Worm (Caenorhabditis elegans) whole organism, L4 larva: Measurements from ENCODE around the gene F21D5.5.

Experiments used
- F10B5.3 ChIP-seq: sonication (generic microtip); optimal IDR thresholded peaks from 2 replicates; lab custom pipeline; 2016; ENCODE audit warnings: mild to moderate bottlenecking, missing genetic modification characterization, missing compliant biosample characterization
- T20F7.1 ChIP-seq: fragments of 200-800 bp; sonication (Bioruptor generic); optimal IDR thresholded peaks from 2 replicates; lab custom pipeline; 2018; ENCODE audit warnings: mild to moderate bottlenecking, missing genetic modification characterization, missing compliant biosample characterization
- Y105C5A.15 ChIP-seq: fragments of 200-800 bp; sonication (Bioruptor generic); IDR thresholded peaks from 2 replicates; pipeline ENCODE4 v1.3.6; 2022; ENCODE audit warnings: missing genetic modification characterization, missing compliant biosample characterization
- Y5F2A.4 ChIP-seq: fragments of 200-800 bp; sonication (Bioruptor generic); optimal IDR thresholded peaks from 2 replicates; lab custom pipeline; 2018; ENCODE audit warnings: mild to moderate bottlenecking, missing genetic modification characterization, missing compliant biosample characterization
- Y75B8A.6 ChIP-seq: fragments of 200-800 bp; sonication (Bioruptor generic); IDR thresholded peaks from 2 replicates; pipeline ENCODE4 v1.3.6; 2022; ENCODE audit warnings: missing genetic modification reagents, missing genetic modification characterization, missing compliant biosample characterization
- ZK546.5 ChIP-seq, 2 experiments: sonication (generic microtip); optimal IDR thresholded peaks; 2 replicates each; lab custom pipeline; 2017; ENCODE audit warnings: missing biosample characterization in 2 of 2, missing genetic modification characterization in 2 of 2
- aly-2 ChIP-seq: sonication (generic microtip); optimal IDR thresholded peaks from 2 replicates; lab custom pipeline; 2018; ENCODE audit warnings: missing biosample characterization, missing genetic modification characterization
- ama-1 ChIP-seq: fragments of 150-350 bp; optimal IDR thresholded peaks from 2 replicates; lab custom pipeline; 2014; ENCODE audit warnings: inconsistent platforms, mixed read lengths
- ceh-32 ChIP-seq: sonication (generic microtip); optimal IDR thresholded peaks from 2 replicates; lab custom pipeline; 2016; ENCODE audit warnings: mild to moderate bottlenecking, missing genetic modification characterization, missing compliant biosample characterization; ENCODE audit not compliant: poor library complexity
- ces-1 ChIP-seq: fragments of 150-350 bp; sonication (generic microtip); optimal IDR thresholded peaks from 4 replicates; lab custom pipeline; 2014; ENCODE audit warnings: missing biosample characterization, missing genetic modification reagents, missing genetic modification characterization
- daf-12 ChIP-seq: fragments of 150-350 bp; optimal IDR thresholded peaks from 2 replicates; lab custom pipeline; 2014; ENCODE audit warnings: missing biosample characterization, missing genetic modification reagents, missing genetic modification characterization
- daf-19 ChIP-seq: fragments of 200-800 bp; sonication (Bioruptor generic); conservative IDR thresholded peaks from 2 replicates; pipeline ENCODE4 v1.3.6; 2022; ENCODE audit warnings: missing genetic modification characterization, missing compliant biosample characterization
- daf-8 ChIP-seq: fragments of 200-800 bp; sonication (Bioruptor generic); IDR thresholded peaks from 2 replicates; pipeline ENCODE4 v1.3.6; 2022; ENCODE audit warnings: missing genetic modification characterization, missing compliant biosample characterization
- dmd-6 ChIP-seq: fragments of 200-800 bp; sonication (Bioruptor generic); IDR thresholded peaks from 2 replicates; pipeline ENCODE4 v1.3.6; 2022; ENCODE audit warnings: missing genetic modification reagents, missing genetic modification characterization, missing compliant biosample characterization
- dmd-8 ChIP-seq: fragments of 200-800 bp; sonication (Bioruptor generic); IDR thresholded peaks from 2 replicates; pipeline ENCODE4 v1.3.6; 2022; ENCODE audit warnings: missing genetic modification characterization, missing compliant biosample characterization
- dmd-9 ChIP-seq: fragments of 200-800 bp; sonication (Bioruptor generic); IDR thresholded peaks from 2 replicates; pipeline ENCODE4 v1.3.6; 2022; ENCODE audit warnings: missing genetic modification reagents, missing genetic modification characterization, missing compliant biosample characterization
- dpl-1 ChIP-seq: fragments of 150-350 bp; optimal IDR thresholded peaks from 2 replicates; lab custom pipeline; 2014; ENCODE audit warnings: missing biosample characterization, missing genetic modification reagents, missing genetic modification characterization
- duxl-1 ChIP-seq: sonication (generic microtip); optimal IDR thresholded peaks from 2 replicates; lab custom pipeline; 2016; ENCODE audit warnings: mild to moderate bottlenecking, missing genetic modification characterization, moderate library complexity, missing compliant biosample characterization; ENCODE audit not compliant: poor library complexity
- dve-1 ChIP-seq: sonication (generic microtip); optimal IDR thresholded peaks from 2 replicates; lab custom pipeline; 2017; ENCODE audit warnings: antibody characterized with exemption, mild to moderate bottlenecking, missing genetic modification characterization, missing compliant biosample characterization; ENCODE audit not compliant: insufficient read depth
- egl-27 ChIP-seq: sonication (generic microtip); optimal IDR thresholded peaks from 3 replicates; lab custom pipeline; 2017; ENCODE audit warnings: missing biosample characterization, missing genetic modification reagents, missing genetic modification characterization
- egl-43 ChIP-seq: fragments of 200-800 bp; sonication (Bioruptor generic); IDR thresholded peaks from 2 replicates; pipeline ENCODE4 v1.3.6; 2022; ENCODE audit warnings: missing genetic modification reagents, missing genetic modification characterization, missing compliant biosample characterization
- hlh-11 ChIP-seq: fragments of 200-800 bp; sonication (Bioruptor generic); optimal IDR thresholded peaks from 2 replicates; lab custom pipeline; 2018; ENCODE audit warnings: mild to moderate bottlenecking, missing genetic modification characterization, missing compliant biosample characterization
- lin-13 ChIP-seq: fragments of 150-350 bp; optimal IDR thresholded peaks from 2 replicates; lab custom pipeline; 2014; ENCODE audit warnings: missing biosample characterization, missing genetic modification reagents, missing genetic modification characterization
- lin-29 ChIP-seq: fragments of 200-800 bp; sonication (Bioruptor generic); IDR thresholded peaks from 2 replicates; pipeline ENCODE4 v1.3.6; 2022; ENCODE audit warnings: missing genetic modification reagents, missing genetic modification characterization, missing compliant biosample characterization
- lir-3 ChIP-seq: sonication (generic microtip); optimal IDR thresholded peaks from 2 replicates; lab custom pipeline; 2016; ENCODE audit warnings: mild to moderate bottlenecking, missing genetic modification characterization, missing compliant biosample characterization
- mdt-29 ChIP-seq: fragments of 200-800 bp; sonication (Bioruptor generic); IDR thresholded peaks from 2 replicates; pipeline ENCODE4 v1.3.6; 2022; ENCODE audit warnings: missing genetic modification reagents, missing genetic modification characterization, missing compliant biosample characterization
- mes-2 ChIP-seq: sonication (generic microtip); optimal IDR thresholded peaks from 2 replicates; lab custom pipeline; 2016; ENCODE audit warnings: missing genotype, mild to moderate bottlenecking, missing genetic modification characterization, missing compliant biosample characterization; ENCODE audit not compliant: poor library complexity, severe bottlenecking
- nhr-111 ChIP-seq: fragments of 200-800 bp; sonication (Bioruptor generic); optimal IDR thresholded peaks from 2 replicates; lab custom pipeline; 2018; ENCODE audit warnings: mild to moderate bottlenecking, missing genetic modification characterization, missing compliant biosample characterization
- nhr-25 ChIP-seq: sonication (generic microtip); optimal IDR thresholded peaks from 2 replicates; lab custom pipeline; 2017; ENCODE audit warnings: missing genetic modification characterization, mild to moderate bottlenecking, missing compliant biosample characterization, antibody characterized with exemption, moderate library complexity, borderline replicate concordance; ENCODE audit not compliant: insufficient read depth
- nhr-48 ChIP-seq: sonication (generic microtip); optimal IDR thresholded peaks from 2 replicates; lab custom pipeline; 2016; ENCODE audit warnings: mild to moderate bottlenecking, missing genetic modification characterization, missing compliant biosample characterization
- nhr-76 ChIP-seq: fragments of 150-350 bp; optimal IDR thresholded peaks from 2 replicates; lab custom pipeline; 2014; ENCODE audit warnings: missing biosample characterization, missing genetic modification characterization
- nhr-77 ChIP-seq: fragments of 150-350 bp; optimal IDR thresholded peaks from 2 replicates; lab custom pipeline; 2014; ENCODE audit warnings: missing biosample characterization, missing genetic modification characterization
- pha-4 ChIP-seq, 2 experiments: fragments of 150-350 bp in 1 of 2; fragments of 200-800 bp in 1 of 2; sonication (Bioruptor generic) in 1 of 2; IDR thresholded peaks in 1 of 2; optimal IDR thresholded peaks in 1 of 2; 2 replicates each; pipeline versions ENCODE4 v1.3.6 to Lab custom; 2014 to 2022; ENCODE audit warnings: missing genetic modification characterization in 2 of 2, missing genetic modification reagents in 2 of 2, missing biosample characterization in 1 of 2, missing compliant biosample characterization in 1 of 2
- sdz-12 ChIP-seq: fragments of 200-800 bp; sonication (Bioruptor generic); optimal IDR thresholded peaks from 2 replicates; lab custom pipeline; 2018; ENCODE audit warnings: mild to moderate bottlenecking, missing genetic modification characterization, missing compliant biosample characterization
- skn-1 ChIP-seq: fragments of 150-350 bp; optimal IDR thresholded peaks from 2 replicates; lab custom pipeline; 2014; ENCODE audit warnings: missing biosample characterization, missing genetic modification characterization
- snpc-1.2 ChIP-seq: fragments of 200-800 bp; sonication (Bioruptor generic); IDR thresholded peaks from 2 replicates; pipeline ENCODE4 v1.3.6; 2022; ENCODE audit warnings: missing genetic modification reagents, missing genetic modification characterization, missing compliant biosample characterization
- tag-97 ChIP-seq: fragments of 200-800 bp; sonication (Bioruptor generic); IDR thresholded peaks from 2 replicates; pipeline ENCODE4 v1.3.6; 2022; ENCODE audit warnings: missing genetic modification characterization, missing compliant biosample characterization
- tra-1 ChIP-seq: fragments of 200-800 bp; sonication (Bioruptor generic); IDR thresholded peaks from 2 replicates; pipeline ENCODE4 v1.3.6; 2022; ENCODE audit warnings: missing genetic modification reagents, missing genetic modification characterization, missing compliant biosample characterization
- unc-39 ChIP-seq: sonication (generic microtip); optimal IDR thresholded peaks from 2 replicates; lab custom pipeline; 2017; ENCODE audit warnings: missing biosample characterization, missing genetic modification characterization
- zag-1 ChIP-seq: fragments of 150-350 bp; optimal IDR thresholded peaks from 2 replicates; lab custom pipeline; 2014; ENCODE audit warnings: missing biosample characterization, missing genetic modification characterization
- zfp-2 ChIP-seq: sonication (generic microtip); optimal IDR thresholded peaks from 2 replicates; lab custom pipeline; 2016; ENCODE audit warnings: mild to moderate bottlenecking, missing genetic modification characterization, missing compliant biosample characterization
- zfp-3 ChIP-seq: fragments of 200-800 bp; sonication (Bioruptor generic); conservative IDR thresholded peaks from 2 replicates; pipeline ENCODE4 v1.3.6; 2022; ENCODE audit warnings: missing genetic modification reagents, missing genetic modification characterization, missing compliant biosample characterization
- ztf-11 ChIP-seq: fragments of 150-350 bp; optimal IDR thresholded peaks from 2 replicates; lab custom pipeline; 2014; ENCODE audit warnings: missing biosample characterization, missing genetic modification characterization
- ztf-7 ChIP-seq: fragments of 150-350 bp; optimal IDR thresholded peaks from 2 replicates; lab custom pipeline; 2014; ENCODE audit warnings: missing biosample characterization, missing genetic modification characterization

Gene F21D5.5

DNA sequence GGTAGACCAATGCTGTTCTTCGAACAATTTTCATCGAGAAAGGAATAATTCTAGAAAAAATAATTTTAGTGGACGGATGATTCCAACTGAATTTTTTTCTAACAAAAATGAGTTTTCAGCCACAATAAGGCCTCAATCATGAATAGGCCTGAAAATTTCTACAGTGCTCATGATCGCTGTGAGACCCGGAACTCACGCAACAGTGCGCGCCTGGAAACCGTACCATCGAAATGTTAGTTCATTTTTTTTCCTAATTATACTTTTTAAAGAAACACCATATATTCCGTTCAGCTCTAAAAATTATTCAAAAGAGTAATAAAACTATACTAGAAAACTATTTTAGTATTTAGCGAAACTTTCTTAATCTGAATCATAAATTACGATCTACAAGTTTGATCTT, 14.3 kb downstream of the F21D5.5 start:
- TF ChIP-seq ama-1 (lab: Kevin White, UChicago) (no peak), ZK546.5 (tag; optimal IDR thresholded peaks at IDR 0.05; lab: Kevin White, UChicago) (no peak), pha-4 (GFP tag; IDR thresholded peaks at IDR 0.05; lab: Robert Waterston, UW) (no peak), pha-4 (tag; optimal IDR thresholded peaks at IDR 0.05; lab: Kevin White, UChicago) (no peak), ztf-11 (no peak), aly-2 (tag; lab: Kevin White, UChicago) (no peak), dpl-1 (no peak), ztf-7 (no peak), zfp-3 (GFP tag; lab: Robert Waterston, UW) (no peak), daf-12 (tag; lab: Kevin White, UChicago) (no peak), zag-1 (tag; lab: Kevin White, UChicago) (no peak), nhr-48 (tag; lab: Kevin White, UChicago) (no peak), duxl-1 (tag; lab: Kevin White, UChicago) (no peak), nhr-25 (tag; lab: Kevin White, UChicago) (no peak), tra-1 (GFP tag; lab: Robert Waterston, UW) (no peak), dve-1 (tag; lab: Kevin White, UChicago) (no peak), ceh-32 (tag; lab: Kevin White, UChicago) (no peak), dmd-9 (no peak), T20F7.1 (no peak)

DNA sequence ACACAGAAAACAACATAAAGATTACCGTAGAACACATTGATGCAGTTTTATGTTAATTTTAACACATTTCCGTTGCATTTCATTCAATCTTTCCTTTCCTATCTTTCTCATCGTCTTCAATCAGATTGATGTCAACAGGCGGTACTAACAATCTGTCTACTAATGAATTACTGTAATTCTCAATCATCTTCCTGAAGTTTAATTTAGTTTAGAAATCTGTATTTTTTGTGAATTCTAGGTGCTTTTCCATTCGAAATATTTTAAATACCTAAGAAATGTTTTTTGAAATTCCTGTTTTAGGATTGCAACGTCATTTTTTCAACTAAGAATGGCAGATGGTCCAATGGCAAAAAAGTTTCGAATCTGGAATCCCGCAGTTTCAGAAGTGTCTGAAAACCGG, 15.5 kb downstream of the F21D5.5 start, which contains the start of gene F21D5.9:
TSS of gene F21D5.9 (plus strand) at position 301 of the 400 bp plus-strand sequence.
- no peak for TF ChIP-seq dpl-1
- no peak for TF ChIP-seq snpc-1.2 (GFP tag; lab: Robert Waterston, UW)
- no peak for TF ChIP-seq unc-39 (tag; lab: Kevin White, UChicago)
- no peak for TF ChIP-seq skn-1
- TF ChIP-seq, all 104 proteins: peak for 0

DNA sequence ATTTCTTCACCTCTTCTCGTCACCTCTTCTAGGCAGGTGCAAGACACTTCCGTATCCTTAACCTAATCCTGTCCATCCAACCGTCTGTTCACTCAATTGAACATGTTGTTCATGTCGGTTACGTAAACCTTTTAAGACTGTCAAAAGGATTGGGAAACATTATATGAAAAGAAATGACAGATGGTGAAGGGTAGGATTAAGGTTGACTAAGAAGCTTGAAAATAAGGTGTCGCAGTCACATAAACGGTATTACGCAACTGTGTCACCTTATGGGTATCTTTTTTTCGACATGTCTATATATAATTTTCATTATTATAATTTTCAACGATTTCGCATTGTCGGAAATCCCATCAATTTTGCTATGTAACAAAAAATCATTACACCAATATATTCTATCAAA, 16.4 kb downstream of the F21D5.5 start:
- TF ChIP-seq sdz-12 (GFP tag; lab: Kevin White, UChicago) (no peak), pha-4 (GFP tag; IDR thresholded peaks at IDR 0.05; lab: Robert Waterston, UW) (no peak), pha-4 (tag; optimal IDR thresholded peaks at IDR 0.05; lab: Kevin White, UChicago) (no peak), ama-1 (lab: Kevin White, UChicago) (no peak), unc-39 (tag; lab: Kevin White, UChicago) (no peak), egl-43 (GFP tag; lab: Robert Waterston, UW) (no peak), mdt-29 (GFP tag; lab: Robert Waterston, UW) (no peak), hlh-11 (tag; lab: Kevin White, UChicago) (no peak), nhr-77 (no peak), zfp-2 (tag; lab: Kevin White, UChicago) (no peak), Y75B8A.6 (no peak), lin-29 (GFP tag; lab: Robert Waterston, UW) (no peak), Y5F2A.4 (no peak), Y105C5A.15 (GFP tag; lab: Robert Waterston, UW) (no peak), dmd-6 (GFP tag; lab: Robert Waterston, UW) (no peak), dpl-1 (no peak), nhr-111 (GFP tag; lab: Kevin White, UChicago) (no peak), tag-97 (GFP tag; lab: Robert Waterston, UW) (no peak), lin-13 (GFP tag; lab: Kevin White, UChicago) (no peak), aly-2 (tag; lab: Kevin White, UChicago) (no peak)

DNA sequence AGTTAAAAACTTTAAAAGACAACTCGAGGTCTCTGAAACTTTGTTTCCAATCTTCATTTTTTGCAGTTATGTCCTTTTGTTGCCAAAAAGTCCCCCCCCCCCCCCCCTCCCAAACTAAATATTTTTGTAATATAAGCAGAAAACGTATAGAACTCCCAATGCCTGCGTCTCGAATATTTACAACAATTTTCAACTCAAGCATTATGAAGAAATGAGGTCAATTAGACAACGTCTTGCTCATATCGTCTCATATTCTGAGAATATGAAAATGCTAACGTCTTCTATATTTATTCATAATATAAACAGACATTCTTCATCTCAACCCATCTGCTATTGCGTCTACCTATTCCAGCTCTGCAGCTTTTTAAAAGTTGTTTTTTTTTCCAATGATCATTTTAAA, 21.0 kb downstream of the F21D5.5 start, which contains the start of gene H23L24.1:
TSS of gene H23L24.1 (plus strand) at position 301 of the 400 bp plus-strand sequence.
- TF ChIP-seq lin-13 (GFP tag; lab: Kevin White, UChicago) (no peak), snpc-1.2 (GFP tag; lab: Robert Waterston, UW) (no peak), zfp-3 (GFP tag; lab: Robert Waterston, UW) (no peak), dmd-8 (no peak), ces-1 (GFP tag; lab: Kevin White, UChicago) (no peak), F10B5.3 (tag; lab: Kevin White, UChicago) (no peak), mes-2 (tag; lab: Kevin White, UChicago) (no peak), tra-1 (GFP tag; lab: Robert Waterston, UW) (no peak), egl-27 (tag; lab: Kevin White, UChicago) (no peak), nhr-76 (tag; lab: Kevin White, UChicago) (no peak), daf-19 (GFP tag; lab: Robert Waterston, UW) (no peak), daf-8 (GFP tag; lab: Robert Waterston, UW) (no peak), zfp-2 (tag; lab: Kevin White, UChicago) (no peak), lir-3 (tag; lab: Kevin White, UChicago) (no peak)
